Fruit fly (Drosophila melanogaster) S2 (cell line): ENCODE data around the gene CG14105.

Source experiments
- CG8478 ChIP-seq: fragments of >200 bp; optimal IDR thresholded peaks from 2 replicates; lab custom pipeline; 2018
- CTCF ChIP-seq, 2 experiments: fragments of >200 bp; optimal IDR thresholded peaks; 2 replicates each; lab custom pipeline; 2018

CG14105 gene

dm6 chr3L:13387608-13388007, 38.9 kb downstream of the CG14105 start, which contains the start of gene CG10171:
TSS of gene CG10171 (minus strand) at chr3L:13387907.
- TF ChIP-seq CG8478 (lab: Kevin White, UChicago), result no peak
- peak; percentile 33 to 54 for TF ChIP-seq CTCF (optimal IDR thresholded peaks at IDR 0.05; lab: Kevin White, UChicago)

dm6 chr3L:13384489-13384888, 42.0 kb downstream of the CG14105 start, which contains the start of gene CG14110:
TSS of gene CG14110 (plus strand) at chr3L:13384789.
- no peak for TF ChIP-seq CTCF (optimal IDR thresholded peaks at IDR 0.05; lab: Kevin White, UChicago)
- no peak for TF ChIP-seq CG8478 (lab: Kevin White, UChicago)

- TF ChIP-seq CTCF (optimal IDR thresholded peaks at IDR 0.05; lab: Kevin White, UChicago), result no peak
Observed at dm6 chr3L:13382061-13382815, 44.2 kb downstream of the CG14105 start, which contains the start of gene ImpL1. TSS of gene ImpL1 (plus strand) at chr3L:13382765.

dm6 chr3L:13381160-13381559, 45.3 kb downstream of the CG14105 start, which contains the start of gene CG14107:
TSS of gene CG14107 (minus strand) at chr3L:13381346.
- TF ChIP-seq CTCF (optimal IDR thresholded peaks at IDR 0.05; lab: Kevin White, UChicago) (no peak), CG8478 (lab: Kevin White, UChicago) (no peak)

- TF ChIP-seq CG8478 (lab: Kevin White, UChicago) (no peak), CTCF (optimal IDR thresholded peaks at IDR 0.05; lab: Kevin White, UChicago) (no peak)
Observed at dm6 chr3L:13378202-13378601, 48.3 kb downstream of the CG14105 start, which contains the start of gene SNCF. TSS of gene SNCF (plus strand) at chr3L:13378583.

dm6 chr3L:13377657-13378056, 48.8 kb downstream of the CG14105 start, which contains the start of gene CG14111:
TSS of gene CG14111 (plus strand) at chr3L:13377957.
- no peak for TF ChIP-seq CG8478 (lab: Kevin White, UChicago)
- TF ChIP-seq CTCF (optimal IDR thresholded peaks at IDR 0.05; lab: Kevin White, UChicago), result no peak
